Worm (Caenorhabditis elegans): ENCODE measurements around the gene Y45F10B.12.

DNA sequence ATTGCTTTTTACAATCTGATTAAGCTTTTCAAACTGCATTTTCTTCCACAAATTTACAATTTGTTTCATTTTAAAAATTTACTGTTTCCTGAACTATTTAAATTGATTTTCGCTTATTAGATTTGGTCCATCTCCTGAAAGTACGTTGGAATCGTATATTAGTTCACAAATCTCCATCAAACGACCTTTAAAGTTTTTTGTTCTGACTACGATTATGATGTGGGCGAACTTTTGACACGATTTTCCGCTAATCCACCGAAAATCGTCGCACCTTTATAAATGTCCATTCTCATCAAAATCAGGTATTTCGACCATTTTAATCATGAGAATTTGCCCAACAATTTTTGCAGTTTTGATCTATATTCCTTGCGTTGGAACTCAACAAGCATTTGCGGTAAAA lies 36.3 kb downstream of the Y45F10B.12 start, which contains the start of gene C08F11.1:
- no peak for TF ChIP-seq flt-1 (GFP tag; IDR thresholded peaks at IDR 0.05)
- TF ChIP-seq ztf-29 (GFP tag; IDR thresholded peaks at IDR 0.05), result no peak
- TF ChIP-seq ref-1 (GFP tag; conservative IDR thresholded peaks at IDR 0.05), result no peak
- TF ChIP-seq cog-1 (tag; optimal IDR thresholded peaks at IDR 0.05), result no peak
- no peak for TF ChIP-seq med-1 (GFP tag; optimal IDR thresholded peaks at IDR 0.05; ENCODE audit: insufficient read depth)
- no peak for TF ChIP-seq T22C8.4 (GFP tag; IDR thresholded peaks at IDR 0.05)
